Worm (Caenorhabditis elegans): Measurements from ENCODE around the gene F58E6.6.

Gene F58E6.6

DNA sequence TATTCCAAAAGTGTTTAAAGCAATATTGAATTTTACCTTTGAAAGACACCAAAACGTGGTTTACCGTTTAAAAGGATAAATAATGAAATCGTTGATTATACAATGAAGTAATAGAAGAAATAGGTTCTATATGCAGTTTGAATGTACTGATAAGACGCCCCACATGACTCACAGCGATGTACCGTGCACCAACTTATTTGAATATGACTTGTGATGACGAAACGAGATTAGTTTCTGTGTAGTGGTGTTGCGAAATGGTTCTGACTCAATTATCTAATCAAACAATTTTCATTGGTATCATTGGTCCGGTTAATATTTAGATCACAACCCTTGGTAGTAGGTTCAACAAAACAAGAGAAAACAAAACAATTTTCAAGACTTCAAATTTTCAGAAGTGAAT, 41.6 kb downstream of the F58E6.6 start (continued):
- TF ChIP-seq F37D6.2 (tag; optimal IDR thresholded peaks at IDR 0.05), result no peak
- no peak for TF ChIP-seq vab-7 (GFP tag; IDR thresholded peaks at IDR 0.05)
- TF ChIP-seq ceh-82 (tag; optimal IDR thresholded peaks at IDR 0.05), result no peak
- no peak for TF ChIP-seq ZK546.5 (tag; optimal IDR thresholded peaks at IDR 0.05)
- TF ChIP-seq mxl-2 (GFP tag; conservative IDR thresholded peaks at IDR 0.05), result no peak
- no peak for TF ChIP-seq F44E2.7 (GFP tag; IDR thresholded peaks at IDR 0.05)
- peak; percentile 54 for TF ChIP-seq nhr-28 (tag; optimal IDR thresholded peaks at IDR 0.05)
- no peak for TF ChIP-seq mes-2 (tag; optimal IDR thresholded peaks at IDR 0.05; ENCODE audit: poor library complexity, severe bottlenecking)
- no peak for TF ChIP-seq Y105C5A.15 (GFP tag; IDR thresholded peaks at IDR 0.05)
- TF ChIP-seq pqm-1 (tag; optimal IDR thresholded peaks at IDR 0.05), result peak; percentile 78
- TF ChIP-seq nhr-237 (tag; optimal IDR thresholded peaks at IDR 0.05), result no peak
- TF ChIP-seq F49E8.2 (tag; optimal IDR thresholded peaks at IDR 0.05; ENCODE audit: borderline replicate concordance), result no peak
- no peak for TF ChIP-seq T20F7.1 (GFP tag; optimal IDR thresholded peaks at IDR 0.05)
- TF ChIP-seq fkh-10 (GFP tag; optimal IDR thresholded peaks at IDR 0.05), result no peak
- TF ChIP-seq hlh-11 (tag; optimal IDR thresholded peaks at IDR 0.05), result peak; percentile 26
- no peak for TF ChIP-seq daf-12 (tag; optimal IDR thresholded peaks at IDR 0.05)
- no peak for TF ChIP-seq ctbp-1 (GFP tag; IDR thresholded peaks at IDR 0.05)

- TF ChIP-seq lir-3 (tag; optimal IDR thresholded peaks at IDR 0.05) (no peak), hlh-30 (tag; optimal IDR thresholded peaks at IDR 0.05; ENCODE audit: insufficient read depth) (peak; percentile 12), nhr-28 (tag; optimal IDR thresholded peaks at IDR 0.05) (peak; percentile 29), dve-1 (tag; optimal IDR thresholded peaks at IDR 0.05; ENCODE audit: insufficient read depth) (peak; percentile 18), daf-16 (GFP tag; optimal IDR thresholded peaks at IDR 0.05) (no peak), daf-16 (tag; optimal IDR thresholded peaks at IDR 0.05) (peak; percentile 46), dmd-9 (GFP tag; IDR thresholded peaks at IDR 0.05) (no peak), dmd-6 (GFP tag; IDR thresholded peaks at IDR 0.05) (peak; percentile 40; the same call in 1 of the 2 replicates), hlh-11 (tag; optimal IDR thresholded peaks at IDR 0.05) (peak; percentile 1), nhr-77 (tag; optimal IDR thresholded peaks at IDR 0.05) (peak; percentile 40), pqm-1 (tag; optimal IDR thresholded peaks at IDR 0.05) (peak; percentile 51), R02D3.7 (tag; optimal IDR thresholded peaks at IDR 0.05) (no peak), fkh-10 (GFP tag; optimal IDR thresholded peaks at IDR 0.05) (no peak)
Measured at ce11 chrV:9709747-9710146, 43.1 kb downstream of the F58E6.6 start, which contains the start of gene tag-120. tag-120 (minus strand) TSS chrV:9709814.

DNA sequence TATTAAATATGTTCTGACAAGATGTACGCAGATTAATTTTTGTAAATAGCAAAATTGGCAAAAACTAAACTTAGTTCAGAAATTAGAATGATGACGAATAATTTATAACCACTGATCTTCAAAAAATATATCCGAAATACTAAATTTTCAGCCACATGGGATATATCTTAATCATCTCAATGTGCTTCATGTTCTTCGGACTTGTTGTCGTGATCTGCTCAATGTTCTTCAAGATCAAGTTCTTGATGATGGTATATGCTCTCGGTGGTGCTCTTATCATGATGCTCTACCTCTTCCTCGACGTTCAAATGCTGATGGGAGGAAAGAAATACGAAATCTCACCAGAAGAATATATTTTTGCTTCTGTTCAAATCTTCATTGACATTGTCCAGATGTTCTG, 46.2 kb downstream of the F58E6.6 start:
- TF ChIP-seq aha-1 (tag), result peak; percentile 91
- no peak for TF ChIP-seq duxl-1 (tag; optimal IDR thresholded peaks at IDR 0.05; ENCODE audit: poor library complexity)

ce11 chrV:9704399-9704798, 48.4 kb downstream of the F58E6.6 start:
- no peak for TF ChIP-seq mes-2 (tag; optimal IDR thresholded peaks at IDR 0.05; ENCODE audit: poor library complexity, severe bottlenecking)
- TF ChIP-seq fkh-10 (GFP tag; optimal IDR thresholded peaks at IDR 0.05), result peak; percentile 8
- 0 out of 2 replicates have a peak, but pooled peaks have one; percentile 56 for TF ChIP-seq hmg-1.1 (GFP tag; IDR thresholded peaks at IDR 0.05)
- peak; percentile 42 to 53 for TF ChIP-seq mdl-1 (tag; optimal IDR thresholded peaks at IDR 0.05)
- TF ChIP-seq unc-39 (tag; optimal IDR thresholded peaks at IDR 0.05), result no peak
- no peak for TF ChIP-seq nhr-77 (tag; optimal IDR thresholded peaks at IDR 0.05)
- no peak for TF ChIP-seq lsy-2 (tag; optimal IDR thresholded peaks at IDR 0.05)
- no peak for TF ChIP-seq zfp-2 (tag; optimal IDR thresholded peaks at IDR 0.05)
- peak; percentile 85 for TF ChIP-seq hlh-30 (tag; optimal IDR thresholded peaks at IDR 0.05; ENCODE audit: insufficient read depth)
- TF ChIP-seq mep-1 (tag; optimal IDR thresholded peaks at IDR 0.05), result peak; percentile 66
- no peak for TF ChIP-seq ces-1 (GFP tag; optimal IDR thresholded peaks at IDR 0.05)
- TF ChIP-seq mxl-3 (GFP tag; optimal IDR thresholded peaks at IDR 0.05), result peak; percentile 7
- no peak for TF ChIP-seq jun-1 (tag; optimal IDR thresholded peaks at IDR 0.05)
- TF ChIP-seq R02D3.7 (tag; optimal IDR thresholded peaks at IDR 0.05), result no peak
- TF ChIP-seq egl-43 (GFP tag; IDR thresholded peaks at IDR 0.05), result no peak
- peak; percentile 11 for TF ChIP-seq dve-1 (tag; optimal IDR thresholded peaks at IDR 0.05; ENCODE audit: insufficient read depth)
- TF ChIP-seq nhr-6 (tag; optimal IDR thresholded peaks at IDR 0.05), result peak; percentile 12
- no peak for TF ChIP-seq lin-15B (tag; optimal IDR thresholded peaks at IDR 0.05)
- TF ChIP-seq rbr-2 (tag; optimal IDR thresholded peaks at IDR 0.05), result peak; percentile 27
- TF ChIP-seq unc-62 (GFP tag; optimal IDR thresholded peaks at IDR 0.05 in 1 of 2), result peak in 1 of 2 experiments; percentile 63
- no peak for TF ChIP-seq unc-62 (tag; optimal IDR thresholded peaks at IDR 0.05)
- TF ChIP-seq nhr-48 (tag; optimal IDR thresholded peaks at IDR 0.05), result no peak
- TF ChIP-seq nhr-28 (tag; optimal IDR thresholded peaks at IDR 0.05), result peak; percentile 44
- TF ChIP-seq madf-9 (GFP tag; conservative IDR thresholded peaks at IDR 0.05), result no peak
- no peak for TF ChIP-seq T20F7.1 (GFP tag; optimal IDR thresholded peaks at IDR 0.05)
- TF ChIP-seq F37D6.2 (tag; optimal IDR thresholded peaks at IDR 0.05), result no peak
- peak; percentile 43 for TF ChIP-seq ceh-28 (tag; optimal IDR thresholded peaks at IDR 0.05)

Data from whole organism, L4 larva.